Worm (Caenorhabditis elegans) whole organism, L4 larva: ENCODE data around the gene T23F2.5.
A peak's percentile ranks its signal among the peaks of the same experiment; 100 is the strongest.

Experiments used
- F10B5.3 ChIP-seq: sonication (generic microtip); optimal IDR thresholded peaks from 2 replicates; lab custom pipeline; 2016; ENCODE audit warnings: mild to moderate bottlenecking, missing genetic modification characterization, missing compliant biosample characterization
- ceh-28 ChIP-seq: fragments of 150-350 bp; optimal IDR thresholded peaks from 2 replicates; lab custom pipeline; 2014; ENCODE audit warnings: missing biosample characterization, missing genetic modification reagents, missing genetic modification characterization
- lin-1 ChIP-seq: fragments of 200-800 bp; sonication (Bioruptor generic); IDR thresholded peaks from 2 replicates; pipeline ENCODE4 v1.3.6; 2022; ENCODE audit warnings: missing genetic modification reagents, missing genetic modification characterization, missing compliant biosample characterization
- skn-1 ChIP-seq: fragments of 150-350 bp; optimal IDR thresholded peaks from 2 replicates; lab custom pipeline; 2014; ENCODE audit warnings: missing biosample characterization, missing genetic modification characterization
- ztf-11 ChIP-seq: fragments of 150-350 bp; optimal IDR thresholded peaks from 2 replicates; lab custom pipeline; 2014; ENCODE audit warnings: missing biosample characterization, missing genetic modification characterization

- TF ChIP-seq skn-1 (tag; lab: Kevin White, UChicago): no peak
- TF ChIP-seq lin-1 (GFP tag; lab: Robert Waterston, UW): peak; percentile 47; the same call in 1 of the 2 replicates
- TF ChIP-seq ztf-11 (tag; lab: Kevin White, UChicago): no peak
- TF ChIP-seq F10B5.3: no peak
- no peak for TF ChIP-seq ceh-28 (tag; lab: Kevin White, UChicago)
These were observed 49.7 kb downstream of the T23F2.5 start for ce11 chrX:5467308-5467707.
